Fruit fly (Drosophila melanogaster): ENCODE measurements around the gene Srp72.

The Srp72 gene

dm6 chr3R:20550632-20551486 is 37.7 kb upstream of the Srp72 start (continued):
- peak; percentile 32 for TF ChIP-seq pros (GFP tag; optimal IDR thresholded peaks at IDR 0.05)
- TF ChIP-seq CG11504 (tag; optimal IDR thresholded peaks at IDR 0.05): no peak
- TF ChIP-seq CG12391 (tag; optimal IDR thresholded peaks at IDR 0.05): peak; percentile 1
- TF ChIP-seq vnd (GFP tag; IDR thresholded peaks at IDR 0.05; ENCODE audit: partially characterized antibody): peak; percentile 93
- TF ChIP-seq MESR4 (GFP tag; optimal IDR thresholded peaks at IDR 0.05): peak; percentile 54
- peak; percentile 64 for TF ChIP-seq vvl (GFP tag; IDR thresholded peaks at IDR 0.05)
- TF ChIP-seq btn (GFP tag; optimal IDR thresholded peaks at IDR 0.05): peak; percentile 49
- TF ChIP-seq Scr (GFP tag; IDR thresholded peaks at IDR 0.05; ENCODE audit: partially characterized antibody): peak; percentile 95
- TF ChIP-seq seq (GFP tag; IDR thresholded peaks at IDR 0.05): peak; percentile 62; the same call in 1 of the 2 replicates
- TF ChIP-seq HLH54F (GFP tag; optimal IDR thresholded peaks at IDR 0.05): no peak
- peak; percentile 89 for TF ChIP-seq sr (GFP tag; IDR thresholded peaks at IDR 0.05)
- TF ChIP-seq eyg (GFP tag; optimal IDR thresholded peaks at IDR 0.05): peak; percentile 67
- TF ChIP-seq sob (GFP tag; IDR thresholded peaks at IDR 0.05): peak; percentile 66
- TF ChIP-seq psq (GFP tag; optimal IDR thresholded peaks at IDR 0.05): no peak
- peak; percentile 92 for TF ChIP-seq nerfin-2 (GFP tag; IDR thresholded peaks at IDR 0.05; ENCODE audit: partially characterized antibody)
- peak; percentile 65 for TF ChIP-seq Nf-YB (GFP tag; optimal IDR thresholded peaks at IDR 0.05)
- peak; percentile 23 to 79 for TF ChIP-seq Pdp1 (GFP tag; optimal IDR thresholded peaks at IDR 0.05)
- peak; percentile 22; the same call in 1 of the 3 replicates for TF ChIP-seq CG14050 (GFP tag; IDR thresholded peaks at IDR 0.05)
- TF ChIP-seq CG31441 (GFP tag; IDR thresholded peaks at IDR 0.05): no peak; the same call in 1 of the 2 replicates
- TF ChIP-seq abd-A (tag; optimal IDR thresholded peaks at IDR 0.05): peak; percentile 69
- peak; percentile 2 for TF ChIP-seq CG8944 (GFP tag; optimal IDR thresholded peaks at IDR 0.05)
- peak; percentile 41 for TF ChIP-seq CG12659 (GFP tag; optimal IDR thresholded peaks at IDR 0.05)
- peak; percentile 79 for TF ChIP-seq Awh (GFP tag; IDR thresholded peaks at IDR 0.05)
- no peak for TF ChIP-seq dimm (GFP tag; IDR thresholded peaks at IDR 0.05)
- peak; percentile 31 for TF ChIP-seq Camta (GFP tag; optimal IDR thresholded peaks at IDR 0.05)
- peak; percentile 80 for TF ChIP-seq Side (GFP tag; optimal IDR thresholded peaks at IDR 0.05)
- TF ChIP-seq CG32532 (GFP tag; IDR thresholded peaks at IDR 0.05): peak; percentile 28
- peak; percentile 59 for TF ChIP-seq Sry-β (GFP tag; optimal IDR thresholded peaks at IDR 0.05)
- peak; percentile 78 for TF ChIP-seq CG31365 (tag; optimal IDR thresholded peaks at IDR 0.05)
- peak; percentile 95 for TF ChIP-seq inv (GFP tag; IDR thresholded peaks at IDR 0.05; ENCODE audit: partially characterized antibody)
- TF ChIP-seq lov (optimal IDR thresholded peaks at IDR 0.05): no peak
- no peak for TF ChIP-seq lov (GFP tag; IDR thresholded peaks at IDR 0.05)
- peak; percentile 7 for TF ChIP-seq CG8388 (GFP tag; optimal IDR thresholded peaks at IDR 0.05)
- peak; percentile 65 for TF ChIP-seq Nf-YA (GFP tag; IDR thresholded peaks at IDR 0.05)
- no peak for TF ChIP-seq CG8290 (GFP tag; optimal IDR thresholded peaks at IDR 0.05)
- peak; percentile 92 to 96 for TF ChIP-seq CG8290 (tag; optimal IDR thresholded peaks at IDR 0.05)
- no peak for TF ChIP-seq CG3838 (GFP tag; optimal IDR thresholded peaks at IDR 0.05)
- 0 out of 3 replicates have a peak, but pooled peaks have one; percentile 41 for TF ChIP-seq CG2889 (GFP tag; IDR thresholded peaks at IDR 0.05)
- peak; percentile 49 for TF ChIP-seq zen (tag; optimal IDR thresholded peaks at IDR 0.05)
- TF ChIP-seq sug (tag; optimal IDR thresholded peaks at IDR 0.05): peak; percentile 48
- TF ChIP-seq HLH3B (GFP tag; IDR thresholded peaks at IDR 0.05): peak; percentile 70; the same call in 1 of the 2 replicates
- TF ChIP-seq rib (GFP tag; IDR thresholded peaks at IDR 0.05): peak; percentile 62
- TF ChIP-seq Spps (tag; optimal IDR thresholded peaks at IDR 0.05): peak; percentile 79
- TF ChIP-seq twi (tag; optimal IDR thresholded peaks at IDR 0.05): peak; percentile 91
- TF ChIP-seq CG1832 (GFP tag; optimal IDR thresholded peaks at IDR 0.05): no peak
- TF ChIP-seq CG4424 (GFP tag; optimal IDR thresholded peaks at IDR 0.05): no peak
- peak; percentile 38 for TF ChIP-seq CG9876 (GFP tag; optimal IDR thresholded peaks at IDR 0.05)
- TF ChIP-seq prd (optimal IDR thresholded peaks at IDR 0.05): no peak
- TF ChIP-seq prd (GFP tag; IDR thresholded peaks at IDR 0.05): no peak; the same call in 1 of the 3 replicates
